Worm (Caenorhabditis elegans) whole organism, L4 larva: ENCODE data around the gene C56G2.4.

Experiments
- F10B5.3 ChIP-seq: sonication (generic microtip); optimal IDR thresholded peaks from 2 replicates; lab custom pipeline; 2016; ENCODE audit warnings: mild to moderate bottlenecking, missing genetic modification characterization, missing compliant biosample characterization
- F26F4.8 ChIP-seq: fragments of 200-800 bp; sonication (Bioruptor generic); conservative IDR thresholded peaks from 2 replicates; pipeline ENCODE4 v1.3.6; 2022; ENCODE audit warnings: missing genetic modification characterization, missing compliant biosample characterization
- F37D6.2 ChIP-seq: sonication (generic microtip); optimal IDR thresholded peaks from 2 replicates; lab custom pipeline; 2016; ENCODE audit warnings: mild to moderate bottlenecking, missing genetic modification characterization, missing compliant biosample characterization
- F49E8.2 ChIP-seq: sonication (generic microtip); optimal IDR thresholded peaks from 2 replicates; lab custom pipeline; 2016; ENCODE audit warnings: missing compliant biosample characterization, mild to moderate bottlenecking, missing genetic modification characterization, borderline replicate concordance
- R02D3.7 ChIP-seq: fragments of 150-350 bp; sonication (generic microtip); optimal IDR thresholded peaks from 3 replicates; lab custom pipeline; 2014; ENCODE audit warnings: missing biosample characterization, missing genetic modification characterization
- T20F7.1 ChIP-seq: fragments of 200-800 bp; sonication (Bioruptor generic); optimal IDR thresholded peaks from 2 replicates; lab custom pipeline; 2018; ENCODE audit warnings: mild to moderate bottlenecking, missing genetic modification characterization, missing compliant biosample characterization
- T26A8.4 ChIP-seq: fragments of 200-800 bp; sonication (Bioruptor generic); IDR thresholded peaks from 2 replicates; pipeline ENCODE4 v1.3.6; 2022; ENCODE audit warnings: missing genetic modification characterization, missing compliant biosample characterization
- ZK337.2 ChIP-seq: fragments of 200-800 bp; sonication (Bioruptor generic); IDR thresholded peaks from 2 replicates; pipeline ENCODE4 v1.3.6; 2022; ENCODE audit warnings: missing genetic modification reagents, missing genetic modification characterization, missing compliant biosample characterization
- aha-1 ChIP-seq: fragments of 150-350 bp; peaks from one replicate; lab custom pipeline; 2014; ENCODE audit warnings: missing biosample characterization, missing genetic modification characterization
- aly-2 ChIP-seq: sonication (generic microtip); optimal IDR thresholded peaks from 2 replicates; lab custom pipeline; 2018; ENCODE audit warnings: missing biosample characterization, missing genetic modification characterization
- ama-1 ChIP-seq: fragments of 150-350 bp; optimal IDR thresholded peaks from 2 replicates; lab custom pipeline; 2014; ENCODE audit warnings: inconsistent platforms, mixed read lengths
- ceh-20 ChIP-seq: fragments of 200-800 bp; sonication (Bioruptor generic); IDR thresholded peaks from 2 replicates; pipeline ENCODE4 v1.3.6; 2022; ENCODE audit warnings: missing genetic modification reagents, missing genetic modification characterization, missing compliant biosample characterization
- ceh-32 ChIP-seq: sonication (generic microtip); optimal IDR thresholded peaks from 2 replicates; lab custom pipeline; 2016; ENCODE audit warnings: mild to moderate bottlenecking, missing genetic modification characterization, missing compliant biosample characterization; ENCODE audit not compliant: poor library complexity
- ctbp-1 ChIP-seq: fragments of 200-800 bp; sonication (Bioruptor generic); IDR thresholded peaks from 2 replicates; pipeline ENCODE4 v1.3.6; 2022; ENCODE audit warnings: missing genetic modification reagents, missing genetic modification characterization, missing compliant biosample characterization
- dve-1 ChIP-seq: sonication (generic microtip); optimal IDR thresholded peaks from 2 replicates; lab custom pipeline; 2017; ENCODE audit warnings: antibody characterized with exemption, mild to moderate bottlenecking, missing genetic modification characterization, missing compliant biosample characterization; ENCODE audit not compliant: insufficient read depth
- egl-27 ChIP-seq: sonication (generic microtip); optimal IDR thresholded peaks from 3 replicates; lab custom pipeline; 2017; ENCODE audit warnings: missing biosample characterization, missing genetic modification reagents, missing genetic modification characterization
- fkh-10 ChIP-seq: fragments of 150-350 bp; optimal IDR thresholded peaks from 2 replicates; lab custom pipeline; 2014; ENCODE audit warnings: missing biosample characterization, missing genetic modification reagents, missing genetic modification characterization
- hif-1 ChIP-seq, 2 experiments: sonication (generic microtip); optimal IDR thresholded peaks; 2 replicates each; lab custom pipeline; 2016 to 2017; ENCODE audit warnings: missing compliant biosample characterization in 2 of 2, missing genetic modification characterization in 2 of 2, missing genetic modification reagents in 2 of 2, missing genotype in 2 of 2, mild to moderate bottlenecking in 1 of 2
- lin-38 ChIP-seq: fragments of 200-800 bp; sonication (Bioruptor generic); IDR thresholded peaks from 2 replicates; pipeline ENCODE4 v1.3.6; 2022; ENCODE audit warnings: missing genetic modification reagents, missing genetic modification characterization, missing compliant biosample characterization
- lin-39 ChIP-seq: fragments of 150-350 bp; optimal IDR thresholded peaks from 2 replicates; lab custom pipeline; 2014; ENCODE audit warnings: missing biosample characterization, missing genetic modification reagents, missing genetic modification characterization
- lir-3 ChIP-seq: sonication (generic microtip); optimal IDR thresholded peaks from 2 replicates; lab custom pipeline; 2016; ENCODE audit warnings: mild to moderate bottlenecking, missing genetic modification characterization, missing compliant biosample characterization
- lsy-2 ChIP-seq, 2 experiments: fragments of 150-350 bp in 1 of 2; sonication (generic microtip) in 1 of 2; optimal IDR thresholded peaks; 2 replicates each; lab custom pipeline; 2014 to 2017; ENCODE audit warnings: missing biosample characterization in 2 of 2, missing genetic modification characterization in 2 of 2
- madf-9 ChIP-seq: fragments of 200-800 bp; sonication (Bioruptor generic); conservative IDR thresholded peaks from 2 replicates; pipeline ENCODE4 v1.3.6; 2022; ENCODE audit warnings: missing genetic modification reagents, missing genetic modification characterization, missing compliant biosample characterization
- mdt-29 ChIP-seq: fragments of 200-800 bp; sonication (Bioruptor generic); IDR thresholded peaks from 2 replicates; pipeline ENCODE4 v1.3.6; 2022; ENCODE audit warnings: missing genetic modification reagents, missing genetic modification characterization, missing compliant biosample characterization
- mep-1 ChIP-seq: fragments of 150-350 bp; sonication (generic microtip); optimal IDR thresholded peaks from 3 replicates; lab custom pipeline; 2014; ENCODE audit warnings: missing biosample characterization, missing genetic modification characterization
- nhr-11 ChIP-seq: fragments of 150-350 bp; optimal IDR thresholded peaks from 2 replicates; lab custom pipeline; 2014; ENCODE audit warnings: missing biosample characterization, missing genetic modification characterization
- nhr-237 ChIP-seq: sonication (generic microtip); optimal IDR thresholded peaks from 2 replicates; lab custom pipeline; 2017; ENCODE audit warnings: missing biosample characterization, missing genetic modification characterization
- nhr-25 ChIP-seq: sonication (generic microtip); optimal IDR thresholded peaks from 2 replicates; lab custom pipeline; 2017; ENCODE audit warnings: missing genetic modification characterization, mild to moderate bottlenecking, missing compliant biosample characterization, antibody characterized with exemption, moderate library complexity, borderline replicate concordance; ENCODE audit not compliant: insufficient read depth
- nhr-76 ChIP-seq: fragments of 150-350 bp; optimal IDR thresholded peaks from 2 replicates; lab custom pipeline; 2014; ENCODE audit warnings: missing biosample characterization, missing genetic modification characterization
- saeg-2 ChIP-seq: fragments of 200-800 bp; sonication (Bioruptor generic); IDR thresholded peaks from 2 replicates; pipeline ENCODE4 v1.3.6; 2022; ENCODE audit warnings: missing genetic modification reagents, missing genetic modification characterization, missing compliant biosample characterization
- set-16 ChIP-seq: fragments of 200-800 bp; sonication (Bioruptor generic); IDR thresholded peaks from 2 replicates; pipeline ENCODE4 v1.3.6; 2022; ENCODE audit warnings: missing genetic modification reagents, missing genetic modification characterization, missing compliant biosample characterization
- snpc-4 ChIP-seq: fragments of 150-350 bp; optimal IDR thresholded peaks from 2 replicates; lab custom pipeline; 2014; ENCODE audit warnings: missing biosample characterization, missing genetic modification characterization
- spr-3 ChIP-seq: fragments of 200-800 bp; sonication (Bioruptor generic); optimal IDR thresholded peaks from 2 replicates; lab custom pipeline; 2018; ENCODE audit warnings: mild to moderate bottlenecking, missing genetic modification characterization, missing compliant biosample characterization
- tag-97 ChIP-seq: fragments of 200-800 bp; sonication (Bioruptor generic); IDR thresholded peaks from 2 replicates; pipeline ENCODE4 v1.3.6; 2022; ENCODE audit warnings: missing genetic modification characterization, missing compliant biosample characterization
- tra-1 ChIP-seq: fragments of 200-800 bp; sonication (Bioruptor generic); IDR thresholded peaks from 2 replicates; pipeline ENCODE4 v1.3.6; 2022; ENCODE audit warnings: missing genetic modification reagents, missing genetic modification characterization, missing compliant biosample characterization
- unc-39 ChIP-seq: sonication (generic microtip); optimal IDR thresholded peaks from 2 replicates; lab custom pipeline; 2017; ENCODE audit warnings: missing biosample characterization, missing genetic modification characterization
- unc-62 ChIP-seq, 3 experiments: fragments of 150-350 bp in 1 of 3; sonication (generic microtip); optimal IDR thresholded peaks in 2 of 3; peaks in 1 of 3; 1 replicate in 1 of 3; 2 replicates in 2 of 3; lab custom pipeline; 2014 to 2017; ENCODE audit warnings: missing biosample characterization in 3 of 3, missing genetic modification characterization in 3 of 3, missing genetic modification reagents in 3 of 3, missing genotype in 1 of 3
- ztf-11 ChIP-seq: fragments of 150-350 bp; optimal IDR thresholded peaks from 2 replicates; lab custom pipeline; 2014; ENCODE audit warnings: missing biosample characterization, missing genetic modification characterization

Gene C56G2.4

ce11 chrIII:6295972-6296700, 35.4 kb upstream of the C56G2.4 start, which contains the start of gene F47D12.7:
Gene F47D12.7, minus strand, starts transcription at chrIII:6296022.
- TF ChIP-seq ceh-20 (GFP tag; lab: Robert Waterston, UW), result 0 out of 2 replicates have a peak, but pooled peaks have one; percentile 15
- no peak for TF ChIP-seq F26F4.8 (GFP tag; lab: Robert Waterston, UW)
- peak in 1 of 2 experiments; percentile 97 for TF ChIP-seq unc-62 (GFP tag; optimal IDR thresholded peaks at IDR 0.05 in 1 of 2; lab: Kevin White, UChicago)
- TF ChIP-seq unc-62 (tag; optimal IDR thresholded peaks at IDR 0.05; lab: Kevin White, UChicago), result no peak

- no peak for TF ChIP-seq aly-2 (tag; lab: Kevin White, UChicago)
- TF ChIP-seq unc-62 (GFP tag; optimal IDR thresholded peaks at IDR 0.05 in 1 of 2; lab: Kevin White, UChicago), result peak in 1 of 2 experiments; percentile 91
- TF ChIP-seq unc-62 (tag; optimal IDR thresholded peaks at IDR 0.05; lab: Kevin White, UChicago), result no peak
- TF ChIP-seq fkh-10 (GFP tag; lab: Kevin White, UChicago), result peak; percentile 20
- no peak for TF ChIP-seq set-16 (GFP tag; lab: Robert Waterston, UW)
Measured at ce11 chrIII:6297599-6297998, 33.9 kb upstream of the C56G2.4 start.

DNA sequence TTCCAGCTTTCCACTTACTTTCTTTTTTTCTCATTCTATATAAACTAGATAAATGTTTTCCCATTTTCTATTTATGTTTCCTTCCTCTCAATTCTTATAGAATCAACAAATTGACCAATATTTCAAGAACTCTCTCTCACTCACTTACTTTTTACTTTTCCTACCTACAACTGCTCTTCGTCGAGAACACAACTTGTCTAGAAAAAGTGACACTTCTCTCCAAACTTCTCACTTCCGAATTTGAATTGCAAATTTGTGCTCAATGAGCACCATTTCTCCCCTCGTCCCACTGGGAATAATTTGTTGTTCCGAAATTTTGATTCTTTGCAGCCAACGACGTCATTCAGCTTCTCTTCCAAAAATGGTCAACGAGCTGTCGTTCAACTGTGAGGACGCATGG, 33.4 kb upstream of the C56G2.4 start, which contains the start of gene F47D12.3:
F47D12.3 (plus strand) TSS at position 331 of the 400 bp plus-strand sequence.
- peak in 1 of 2 experiments; percentile 97 for TF ChIP-seq unc-62 (GFP tag; optimal IDR thresholded peaks at IDR 0.05 in 1 of 2; lab: Kevin White, UChicago)
- TF ChIP-seq unc-62 (tag; optimal IDR thresholded peaks at IDR 0.05; lab: Kevin White, UChicago), result no peak
- TF ChIP-seq F49E8.2 (tag; lab: Kevin White, UChicago), result no peak
- TF ChIP-seq ceh-20 (GFP tag; lab: Robert Waterston, UW), result peak; percentile 18; the same call in 1 of the 2 replicates

DNA sequence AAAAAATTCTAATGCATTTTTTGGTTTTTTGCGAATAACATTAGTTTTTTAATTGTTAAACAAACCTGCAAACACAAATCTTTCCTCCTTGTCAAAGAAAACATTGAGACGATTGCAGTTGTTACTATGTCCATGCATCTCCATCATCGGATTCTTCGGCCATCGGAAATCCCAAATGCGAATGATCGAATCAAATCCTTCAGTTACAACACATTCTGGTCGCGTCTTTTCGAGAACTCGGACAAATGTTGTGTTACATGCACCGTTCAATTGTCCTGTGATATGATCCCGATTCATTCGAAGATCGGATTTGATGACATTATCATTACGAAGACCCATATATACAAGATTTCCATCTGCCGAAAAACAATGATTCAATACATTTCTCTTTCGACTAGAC, 31.2 kb upstream of the C56G2.4 start:
- TF ChIP-seq dve-1 (no peak), aha-1 (tag; lab: Kevin White, UChicago) (peak; percentile 98), ama-1 (peak; percentile 5), unc-62 (GFP tag; optimal IDR thresholded peaks at IDR 0.05 in 1 of 2; lab: Kevin White, UChicago) (no peak), unc-62 (tag; optimal IDR thresholded peaks at IDR 0.05; lab: Kevin White, UChicago) (no peak), nhr-25 (tag; lab: Kevin White, UChicago) (no peak), set-16 (GFP tag; lab: Robert Waterston, UW) (no peak), spr-3 (no peak), ctbp-1 (GFP tag; lab: Robert Waterston, UW) (no peak), nhr-76 (tag; lab: Kevin White, UChicago) (no peak), ztf-11 (tag; lab: Kevin White, UChicago) (no peak), tag-97 (GFP tag; lab: Robert Waterston, UW) (no peak)

ce11 chrIII:6303114-6303647, 28.4 kb upstream of the C56G2.4 start, which contains the start of gene F47D12.9:
Gene F47D12.9, minus strand, starts transcription at chrIII:6303380.
- TF ChIP-seq R02D3.7 (tag; lab: Kevin White, UChicago), result no peak
- TF ChIP-seq ama-1, result peak; percentile 51
- no peak for TF ChIP-seq ztf-11 (tag; lab: Kevin White, UChicago)
- no peak for TF ChIP-seq unc-39
- TF ChIP-seq nhr-25 (tag; lab: Kevin White, UChicago), result peak; percentile 46
- TF ChIP-seq lin-39, result no peak
- TF ChIP-seq lsy-2 (tag; optimal IDR thresholded peaks at IDR 0.05; lab: Kevin White, UChicago), result peak; percentile 59 to 84
- TF ChIP-seq tra-1, result no peak; the same call in none of the 2 replicates
- peak; percentile 81 for TF ChIP-seq mep-1
- no peak for TF ChIP-seq lir-3
- no peak for TF ChIP-seq egl-27 (tag; lab: Kevin White, UChicago)
- TF ChIP-seq F10B5.3 (tag; lab: Kevin White, UChicago), result no peak
- no peak for TF ChIP-seq snpc-4 (tag; lab: Kevin White, UChicago)
- TF ChIP-seq mdt-29 (GFP tag; lab: Robert Waterston, UW), result no peak
- TF ChIP-seq ceh-32 (tag; lab: Kevin White, UChicago), result no peak
- no peak for TF ChIP-seq lin-38 (GFP tag; lab: Robert Waterston, UW)
- no peak for TF ChIP-seq F26F4.8 (GFP tag; lab: Robert Waterston, UW)
- TF ChIP-seq T20F7.1 (GFP tag; lab: Kevin White, UChicago), result peak; percentile 33
- no peak for TF ChIP-seq F37D6.2 (tag; lab: Kevin White, UChicago)
- no peak for TF ChIP-seq T26A8.4 (GFP tag; lab: Robert Waterston, UW)
- TF ChIP-seq nhr-237 (tag; lab: Kevin White, UChicago), result no peak
- TF ChIP-seq ZK337.2 (GFP tag; lab: Robert Waterston, UW), result no peak
- peak; percentile 72 for TF ChIP-seq nhr-11 (tag; lab: Kevin White, UChicago)
- TF ChIP-seq hif-1 (tag; optimal IDR thresholded peaks at IDR 0.05; lab: Kevin White, UChicago), result peak in 1 of 2 experiments; percentile 74
- TF ChIP-seq dve-1, result peak; percentile 83
- TF ChIP-seq F49E8.2 (tag; lab: Kevin White, UChicago), result no peak
- TF ChIP-seq saeg-2 (GFP tag; lab: Robert Waterston, UW), result no peak
- no peak for TF ChIP-seq madf-9 (GFP tag; lab: Robert Waterston, UW)
